Fruit fly (Drosophila melanogaster): Measurements from ENCODE around the gene CG5194.

CG5194 gene

DNA sequence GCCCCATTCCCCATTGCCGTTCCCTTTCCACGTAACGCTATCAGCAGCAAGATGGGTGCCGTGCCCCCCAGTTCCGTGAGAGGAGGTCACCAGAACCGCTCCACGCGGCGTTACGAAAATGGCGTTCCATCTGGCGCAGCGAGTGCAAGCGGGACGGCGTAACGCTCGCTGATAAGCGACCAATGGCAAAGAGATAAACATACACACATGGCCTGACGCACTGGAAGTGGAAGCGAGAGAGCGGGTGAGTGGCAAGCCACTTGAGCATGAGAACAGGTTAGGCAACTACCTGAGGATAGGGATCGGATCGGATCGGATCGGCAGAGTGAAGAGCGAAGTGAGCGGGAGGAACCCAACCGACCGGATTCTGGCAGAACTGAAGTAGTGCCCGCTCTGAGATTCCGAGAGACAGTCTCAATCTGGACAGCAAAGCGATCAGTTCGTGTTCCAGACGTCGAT lies 4.8 kb downstream of the CG5194 start, which contains the start of gene Doc3 (continued):
- TF ChIP-seq bowl (GFP tag; IDR thresholded peaks at IDR 0.05) (no peak), Camta (GFP tag; optimal IDR thresholded peaks at IDR 0.05) (no peak), CG12391 (tag; optimal IDR thresholded peaks at IDR 0.05) (no peak), CG10209 (GFP tag; optimal IDR thresholded peaks at IDR 0.05) (no peak), p53 (GFP tag; optimal IDR thresholded peaks at IDR 0.05) (no peak), CG12769 (tag; optimal IDR thresholded peaks at IDR 0.05) (peak; percentile 79), CG34376 (GFP tag; optimal IDR thresholded peaks at IDR 0.05) (no peak), pfk (GFP tag; optimal IDR thresholded peaks at IDR 0.05) (peak; percentile 27), gfzf (GFP tag; optimal IDR thresholded peaks at IDR 0.05) (no peak), Adf1 (GFP tag; IDR thresholded peaks at IDR 0.05) (peak; percentile 52; the same call in 1 of the 2 replicates), CG12104 (GFP tag; optimal IDR thresholded peaks at IDR 0.05) (no peak), ttk (GFP tag; IDR thresholded peaks at IDR 0.05) (no peak), mam (GFP tag; optimal IDR thresholded peaks at IDR 0.05) (no peak), CG32767 (GFP tag; IDR thresholded peaks at IDR 0.05) (peak; percentile 38; the same call in 1 of the 2 replicates), CG16863 (GFP tag; optimal IDR thresholded peaks at IDR 0.05) (no peak), CG5953 (GFP tag; IDR thresholded peaks at IDR 0.05) (no peak), dmrt99B (tag; optimal IDR thresholded peaks at IDR 0.05) (no peak), klu (GFP tag; IDR thresholded peaks at IDR 0.05) (no peak), CrebB (tag; optimal IDR thresholded peaks at IDR 0.05) (no peak), slbo (GFP tag; IDR thresholded peaks at IDR 0.05) (peak; percentile 23; the same call in 1 of the 2 replicates), H2.0 (GFP tag; IDR thresholded peaks at IDR 0.05) (no peak), CG15011 (GFP tag; optimal IDR thresholded peaks at IDR 0.05) (no peak), Lim3 (GFP tag; IDR thresholded peaks at IDR 0.05) (no peak), CG11560 (tag; IDR thresholded peaks at IDR 0.05) (no peak), Hmr (GFP tag; optimal IDR thresholded peaks at IDR 0.05) (no peak), ftz-f1 (GFP tag; optimal IDR thresholded peaks at IDR 0.05) (peak; percentile 85), CG8944 (GFP tag; optimal IDR thresholded peaks at IDR 0.05) (no peak), Trl (optimal IDR thresholded peaks at IDR 0.05) (peak; percentile 49 to 60), Trl (GFP tag; optimal IDR thresholded peaks at IDR 0.05) (no peak), CG1792 (GFP tag; optimal IDR thresholded peaks at IDR 0.05) (no peak), ERR (GFP tag; optimal IDR thresholded peaks at IDR 0.05) (no peak), ATbp (GFP tag; optimal IDR thresholded peaks at IDR 0.05) (no peak), lov (optimal IDR thresholded peaks at IDR 0.05) (no peak), lov (GFP tag; IDR thresholded peaks at IDR 0.05) (0 out of 3 replicates have a peak, but pooled peaks have one; percentile 28), sqz (GFP tag; optimal IDR thresholded peaks at IDR 0.05) (no peak), jumu (GFP tag; optimal IDR thresholded peaks at IDR 0.05) (no peak), Nf-YB (GFP tag; optimal IDR thresholded peaks at IDR 0.05) (peak; percentile 100), ato (GFP tag; IDR thresholded peaks at IDR 0.05; ENCODE audit: partially characterized antibody) (no peak), CG15479 (GFP tag; optimal IDR thresholded peaks at IDR 0.05) (peak; percentile 92), CG8089 (GFP tag; optimal IDR thresholded peaks at IDR 0.05) (no peak), CG7963 (GFP tag; IDR thresholded peaks at IDR 0.05; ENCODE audit: partially characterized antibody) (no peak), hkb (optimal IDR thresholded peaks at IDR 0.05) (no peak), hkb (GFP tag; IDR thresholded peaks at IDR 0.05) (no peak), Tbp (GFP tag; optimal IDR thresholded peaks at IDR 0.05) (no peak), CG14710 (tag; optimal IDR thresholded peaks at IDR 0.05) (no peak), chinmo (GFP tag; IDR thresholded peaks at IDR 0.05; ENCODE audit: partially characterized antibody) (peak; percentile 88; the same call in 2 of the 4 replicates), HLH3B (GFP tag; IDR thresholded peaks at IDR 0.05) (no peak), nerfin-1 (tag; optimal IDR thresholded peaks at IDR 0.05) (no peak), Scr (GFP tag; IDR thresholded peaks at IDR 0.05; ENCODE audit: partially characterized antibody) (peak; percentile 35; the same call in 1 of the 2 replicates), Dip2 (GFP tag; IDR thresholded peaks at IDR 0.05) (no peak), Med (GFP tag) (peak; percentile 67), phol (tag; optimal IDR thresholded peaks at IDR 0.05) (peak; percentile 82)

Measured in whole organism, embryonic.